Fruit fly (Drosophila melanogaster) whole organism, prepupa: ENCODE results near the gene eIF4EHP.

Experiments
- CG11762 ChIP-seq: fragments of 200-800 bp; sonication (Bioruptor generic); optimal IDR thresholded peaks from 3 replicates; lab custom pipeline; 2016; ENCODE audit warnings: missing biosample characterization, missing genetic modification characterization; ENCODE audit not compliant: insufficient read depth
- CG34406 ChIP-seq: fragments of 200-800 bp; sonication (Bioruptor generic); optimal IDR thresholded peaks from 3 replicates; lab custom pipeline; 2016; ENCODE audit warnings: missing biosample characterization, missing genetic modification characterization
- CG3919 ChIP-seq: fragments of 200-800 bp; sonication (Bioruptor generic); optimal IDR thresholded peaks from 3 replicates; lab custom pipeline; 2016; ENCODE audit warnings: missing biosample characterization, missing genetic modification characterization
- CG8319 ChIP-seq: fragments of 200-800 bp; sonication (Bioruptor generic); optimal IDR thresholded peaks from 3 replicates; lab custom pipeline; 2016; ENCODE audit warnings: missing biosample characterization, missing genetic modification characterization
- Gug ChIP-seq: fragments of 200-800 bp; sonication (Bioruptor generic); IDR thresholded peaks from 2 replicates; pipeline ENCODE4 v1.3.6; 2022; ENCODE audit warnings: missing biosample characterization, missing genetic modification characterization
- Hr39 ChIP-seq: fragments of 200-800 bp; sonication (Bioruptor generic); optimal IDR thresholded peaks from 2 replicates; lab custom pipeline; 2016; ENCODE audit warnings: missing biosample characterization, missing genetic modification characterization
- Lpt ChIP-seq: fragments of 200-800 bp; sonication (Bioruptor generic); optimal IDR thresholded peaks from 3 replicates; lab custom pipeline; 2016; ENCODE audit warnings: missing biosample characterization, missing genetic modification characterization
- OdsH ChIP-seq: fragments of 200-800 bp; sonication (Bioruptor generic); optimal IDR thresholded peaks from 3 replicates; lab custom pipeline; 2016; ENCODE audit warnings: missing biosample characterization, missing genetic modification characterization
- Smox ChIP-seq: fragments of 200-800 bp; sonication (Bioruptor generic); optimal IDR thresholded peaks from 3 replicates; lab custom pipeline; 2016; ENCODE audit warnings: missing biosample characterization, missing genetic modification characterization
- Sox102F ChIP-seq: fragments of 200-800 bp; sonication (Bioruptor generic); optimal IDR thresholded peaks from 2 replicates; lab custom pipeline; 2016; ENCODE audit warnings: missing biosample characterization, mild to moderate bottlenecking, missing genetic modification characterization
- dsx ChIP-seq: fragments of 200-800 bp; optimal IDR thresholded peaks from 3 replicates; lab custom pipeline; 2019; ENCODE audit warnings: missing biosample characterization, mild to moderate bottlenecking, missing genetic modification characterization, moderate library complexity; ENCODE audit not compliant: poor library complexity, severe bottlenecking
- eg ChIP-seq: fragments of 200-800 bp; sonication (Bioruptor generic); IDR thresholded peaks from 3 replicates; pipeline ENCODE4 v1.3.6; 2022; ENCODE audit warnings: missing biosample characterization, missing genetic modification characterization
- salr ChIP-seq, 2 experiments: fragments of 200-800 bp; sonication (Bioruptor generic); optimal IDR thresholded peaks; 3 replicates each; lab custom pipeline; 2016 to 2018; ENCODE audit warnings: missing biosample characterization in 2 of 2, missing genetic modification characterization in 2 of 2, mild to moderate bottlenecking in 1 of 2
- spab ChIP-seq: fragments of 200-800 bp; sonication (Bioruptor generic); optimal IDR thresholded peaks from 2 replicates; lab custom pipeline; 2017; ENCODE audit warnings: missing biosample characterization, mild to moderate bottlenecking, missing genetic modification characterization, missing genetic modification reagents

dm6 chr3R:24137311-24137945 is 28.7 kb upstream of the eIF4EHP start, which contains the start of gene Npc2f:
- TF ChIP-seq CG34406 (GFP tag; lab: Kevin White, UChicago) (no peak), Lpt (GFP tag; lab: Kevin White, UChicago) (no peak), Smox (GFP tag; lab: Kevin White, UChicago) (no peak), eg (no peak), OdsH (GFP tag; lab: Kevin White, UChicago) (no peak), Gug (GFP tag; lab: Robert Waterston, UW) (no peak), Hr39 (no peak), Sox102F (GFP tag; lab: Kevin White, UChicago) (no peak), salr (GFP tag; optimal IDR thresholded peaks at IDR 0.05; lab: Kevin White, UChicago) (no peak), CG3919 (GFP tag; lab: Kevin White, UChicago) (no peak), CG11762 (no peak), dsx (GFP tag; lab: Kevin White, UChicago) (no peak), CG8319 (GFP tag; lab: Kevin White, UChicago) (no peak), spab (GFP tag; lab: Kevin White, UChicago) (no peak)
